Fruit fly (Drosophila melanogaster) whole organism, pupa: ENCODE data around the gene car.

Experiments used
- CG10348 ChIP-seq: fragments of 200-800 bp; sonication (Bioruptor generic); IDR thresholded peaks from 2 replicates; pipeline ENCODE4 v1.3.6; 2022; ENCODE audit warnings: missing biosample characterization, missing genetic modification characterization
- CG15710 ChIP-seq: fragments of 200-800 bp; sonication (Bioruptor generic); optimal IDR thresholded peaks from 2 replicates; lab custom pipeline; 2018; ENCODE audit warnings: missing biosample characterization, mild to moderate bottlenecking, missing genetic modification characterization, moderate library complexity
- CG17806 ChIP-seq: fragments of 200-800 bp; sonication (Bioruptor generic); optimal IDR thresholded peaks from 2 replicates; lab custom pipeline; 2018; ENCODE audit warnings: missing biosample characterization, mild to moderate bottlenecking, missing genetic modification characterization, moderate library complexity
- CG8159 ChIP-seq: fragments of 200-800 bp; sonication (Bioruptor generic); optimal IDR thresholded peaks from 3 replicates; lab custom pipeline; 2018; ENCODE audit warnings: missing biosample characterization, mild to moderate bottlenecking, missing genetic modification characterization, moderate library complexity
- EcR ChIP-seq: fragments of 200-800 bp; sonication (Bioruptor generic); optimal IDR thresholded peaks from 3 replicates; lab custom pipeline; 2019; ENCODE audit warnings: missing biosample characterization, missing genetic modification characterization, mild to moderate bottlenecking, moderate library complexity, missing genetic modification reagents
- Snoo ChIP-seq: fragments of 200-800 bp; sonication (Bioruptor generic); optimal IDR thresholded peaks from 3 replicates; lab custom pipeline; 2017; ENCODE audit warnings: missing biosample characterization, mild to moderate bottlenecking, missing genetic modification characterization, inconsistent platforms
- gl ChIP-seq: fragments of 200-800 bp; sonication (Bioruptor generic); optimal IDR thresholded peaks from 2 replicates; lab custom pipeline; 2018; ENCODE audit warnings: missing biosample characterization, mild to moderate bottlenecking, missing genetic modification characterization

- TF ChIP-seq CG17806 (tag; lab: Kevin White, UChicago) (no peak), CG10348 (GFP tag; lab: Robert Waterston, UW) (no peak), gl (tag; lab: Kevin White, UChicago) (no peak), EcR (GFP tag; lab: Kevin White, UChicago) (no peak), CG15710 (no peak), Snoo (tag; lab: Kevin White, UChicago) (no peak), CG8159 (tag; lab: Kevin White, UChicago) (no peak)
Measured at dm6 chrX:19549570-19549969, 16.2 kb upstream of the car start.
